Worm (Caenorhabditis elegans): Measurements from ENCODE around the gene T24C12.1.

- TF ChIP-seq flt-1 (GFP tag; IDR thresholded peaks at IDR 0.05) (no peak), tbx-11 (GFP tag; IDR thresholded peaks at IDR 0.05) (no peak), ama-1 (optimal IDR thresholded peaks at IDR 0.05) (no peak), hmg-4 (GFP tag; optimal IDR thresholded peaks at IDR 0.05) (no peak)
Observed at ce11 chrX:2210751-2211150, 11.5 kb downstream of the T24C12.1 start, which contains the start of gene peb-1.
